Worm (Caenorhabditis elegans) whole organism, young adult: ENCODE data around the gene nstp-2.

Experiments
- B0035.1 ChIP-seq: sonication (generic microtip); optimal IDR thresholded peaks from 2 replicates; lab custom pipeline; 2016; ENCODE audit warnings: missing genetic modification characterization, mild to moderate bottlenecking, missing compliant biosample characterization, missing genotype, missing genetic modification reagents
- B0261.1 ChIP-seq: sonication (generic microtip); optimal IDR thresholded peaks from 2 replicates; lab custom pipeline; 2016; ENCODE audit warnings: mild to moderate bottlenecking, missing genetic modification characterization, moderate library complexity, missing compliant biosample characterization
- D2030.7 ChIP-seq: fragments of 200-800 bp; sonication (Bioruptor generic); IDR thresholded peaks from 2 replicates; pipeline ENCODE4 v1.3.6; 2022; ENCODE audit warnings: missing genetic modification reagents, missing genetic modification characterization, missing compliant biosample characterization
- F10E7.11 ChIP-seq: sonication (generic microtip); optimal IDR thresholded peaks from 2 replicates; lab custom pipeline; 2017; ENCODE audit warnings: mild to moderate bottlenecking, missing genetic modification characterization, moderate library complexity, missing compliant biosample characterization
- F33H1.4 ChIP-seq: fragments of 200-800 bp; sonication (Bioruptor generic); IDR thresholded peaks from 2 replicates; pipeline ENCODE4 v1.3.6; 2022; ENCODE audit warnings: missing genetic modification reagents, missing genetic modification characterization, missing compliant biosample characterization
- F49E8.2 ChIP-seq: sonication (generic microtip); optimal IDR thresholded peaks from 3 replicates; lab custom pipeline; 2017; ENCODE audit warnings: missing genetic modification characterization, mild to moderate bottlenecking, missing compliant biosample characterization, antibody characterized with exemption, moderate library complexity; ENCODE audit not compliant: insufficient read depth
- F57C9.4 ChIP-seq: sonication (generic microtip); optimal IDR thresholded peaks from 2 replicates; lab custom pipeline; 2017; ENCODE audit warnings: mild to moderate bottlenecking, missing genetic modification characterization, missing compliant biosample characterization
- Y95B8A.8 ChIP-seq: fragments of 200-800 bp; sonication (Bioruptor generic); IDR thresholded peaks from 2 replicates; pipeline ENCODE4 v1.3.6; 2022; ENCODE audit warnings: missing genetic modification reagents, missing genetic modification characterization, missing compliant biosample characterization
- ZK185.1 ChIP-seq: sonication (generic microtip); optimal IDR thresholded peaks from 2 replicates; lab custom pipeline; 2016; ENCODE audit warnings: mild to moderate bottlenecking, missing genetic modification characterization, missing compliant biosample characterization; ENCODE audit not compliant: poor library complexity, severe bottlenecking
- akir-1 ChIP-seq: fragments of 200-800 bp; sonication (Bioruptor generic); optimal IDR thresholded peaks from 2 replicates; lab custom pipeline; 2018; ENCODE audit warnings: mild to moderate bottlenecking, missing genetic modification characterization, moderate library complexity, missing compliant biosample characterization
- attf-3 ChIP-seq: fragments of 200-800 bp; sonication (Bioruptor generic); conservative IDR thresholded peaks from 2 replicates; pipeline ENCODE4 v1.3.6; 2022; ENCODE audit warnings: missing genetic modification reagents, missing genetic modification characterization, missing compliant biosample characterization
- attf-5 ChIP-seq: fragments of 200-800 bp; sonication (Bioruptor generic); optimal IDR thresholded peaks from 2 replicates; lab custom pipeline; 2018; ENCODE audit warnings: mild to moderate bottlenecking, missing genetic modification characterization, missing compliant biosample characterization
- bed-1 ChIP-seq: fragments of 200-800 bp; sonication (Bioruptor generic); IDR thresholded peaks from 2 replicates; pipeline ENCODE4 v1.3.6; 2022; ENCODE audit warnings: missing genetic modification reagents, missing genetic modification characterization, missing compliant biosample characterization
- cebp-1 ChIP-seq, 2 experiments: fragments of 200-800 bp in 1 of 2; sonication (Bioruptor generic) in 1 of 2; sonication (generic microtip) in 1 of 2; IDR thresholded peaks in 1 of 2; optimal IDR thresholded peaks in 1 of 2; 2 replicates each; pipeline versions ENCODE4 v1.3.6 to Lab custom; 2017 to 2022; ENCODE audit warnings: missing compliant biosample characterization in 2 of 2, missing genetic modification characterization in 2 of 2, mild to moderate bottlenecking in 1 of 2, missing genetic modification reagents in 1 of 2, moderate library complexity in 1 of 2
- ceh-79 ChIP-seq: sonication (generic microtip); optimal IDR thresholded peaks from 2 replicates; lab custom pipeline; 2017; ENCODE audit warnings: mild to moderate bottlenecking, missing genetic modification characterization, missing compliant biosample characterization
- egl-18 ChIP-seq: fragments of 200-800 bp; sonication (Bioruptor generic); IDR thresholded peaks from 2 replicates; pipeline ENCODE4 v1.3.6; 2022; ENCODE audit warnings: missing genetic modification reagents, missing genetic modification characterization, missing compliant biosample characterization
- egrh-3 ChIP-seq: fragments of 200-800 bp; sonication (Bioruptor generic); IDR thresholded peaks from 2 replicates; pipeline ENCODE4 v1.3.6; 2022; ENCODE audit warnings: missing genetic modification reagents, missing genetic modification characterization, missing compliant biosample characterization
- hmg-1.2 ChIP-seq: fragments of 200-800 bp; sonication (Bioruptor generic); IDR thresholded peaks from 2 replicates; pipeline ENCODE4 v1.3.6; 2022; ENCODE audit warnings: missing genetic modification reagents, missing genetic modification characterization, missing compliant biosample characterization
- hmg-20 ChIP-seq: fragments of 200-800 bp; sonication (Bioruptor generic); IDR thresholded peaks from 2 replicates; pipeline ENCODE4 v1.3.6; 2022; ENCODE audit warnings: missing genetic modification reagents, missing genetic modification characterization, missing compliant biosample characterization
- lin-54 ChIP-seq: fragments of 200-800 bp; sonication (Bioruptor generic); optimal IDR thresholded peaks from 2 replicates; lab custom pipeline; 2018; ENCODE audit warnings: mild to moderate bottlenecking, missing genetic modification characterization, missing compliant biosample characterization
- mcd-1 ChIP-seq: fragments of 200-800 bp; sonication (Bioruptor generic); IDR thresholded peaks from 2 replicates; pipeline ENCODE4 v1.3.6; 2022; ENCODE audit warnings: missing genetic modification reagents, missing genetic modification characterization, missing compliant biosample characterization
- mel-28 ChIP-seq: sonication (generic microtip); optimal IDR thresholded peaks from 2 replicates; lab custom pipeline; 2016; ENCODE audit warnings: borderline replicate concordance, mild to moderate bottlenecking, missing genetic modification characterization, missing compliant biosample characterization
- mes-4 ChIP-seq: sonication (generic microtip); optimal IDR thresholded peaks from 2 replicates; lab custom pipeline; 2016; ENCODE audit warnings: missing genotype, missing genetic modification characterization, missing compliant biosample characterization
- mxl-1 ChIP-seq: sonication (generic microtip); optimal IDR thresholded peaks from 2 replicates; lab custom pipeline; 2016; ENCODE audit warnings: missing genetic modification characterization, missing compliant biosample characterization
- nhr-80 ChIP-seq: sonication (generic microtip); optimal IDR thresholded peaks from 2 replicates; lab custom pipeline; 2016; ENCODE audit warnings: missing genetic modification characterization, missing compliant biosample characterization
- nhr-90 ChIP-seq: sonication (generic microtip); optimal IDR thresholded peaks from 2 replicates; lab custom pipeline; 2016; ENCODE audit warnings: missing genotype, mild to moderate bottlenecking, missing genetic modification characterization, missing compliant biosample characterization
- rcor-1 ChIP-seq: fragments of 200-800 bp; sonication (Bioruptor generic); IDR thresholded peaks from 2 replicates; pipeline ENCODE4 v1.3.6; 2022; ENCODE audit warnings: missing genetic modification reagents, missing genetic modification characterization, missing compliant biosample characterization
- sea-2 ChIP-seq: fragments of 200-800 bp; sonication (Bioruptor generic); IDR thresholded peaks from 2 replicates; pipeline ENCODE4 v1.3.6; 2022; ENCODE audit warnings: missing genetic modification characterization, missing compliant biosample characterization
- snpc-1.3 ChIP-seq: sonication (generic microtip); optimal IDR thresholded peaks from 2 replicates; lab custom pipeline; 2017; ENCODE audit warnings: missing genetic modification characterization, mild to moderate bottlenecking, missing compliant biosample characterization, antibody characterized with exemption, moderate library complexity, missing genotype, missing genetic modification reagents; ENCODE audit not compliant: insufficient read depth
- snpc-4 ChIP-seq, 5 experiments: fragments of 150-350 bp in 1 of 5; sonication (generic microtip) in 4 of 5; optimal IDR thresholded peaks; 2 replicates each; lab custom pipeline; 2014 to 2018; ENCODE audit warnings: missing genetic modification characterization in 5 of 5, missing biosample characterization in 3 of 5, antibody characterized with exemption in 2 of 5, mild to moderate bottlenecking in 2 of 5, missing compliant biosample characterization in 2 of 5, missing genotype in 2 of 5, moderate library complexity in 2 of 5, missing genetic modification reagents in 1 of 5
- sptf-2 ChIP-seq: fragments of 200-800 bp; sonication (Bioruptor generic); optimal IDR thresholded peaks from 2 replicates; lab custom pipeline; 2018; ENCODE audit warnings: mild to moderate bottlenecking, missing genetic modification characterization, missing compliant biosample characterization
- tlf-1 ChIP-seq: fragments of 200-800 bp; sonication (Bioruptor generic); optimal IDR thresholded peaks from 2 replicates; lab custom pipeline; 2018; ENCODE audit warnings: mild to moderate bottlenecking, missing genetic modification characterization, missing compliant biosample characterization
- zfh-2 ChIP-seq: fragments of 200-800 bp; sonication (Bioruptor generic); conservative IDR thresholded peaks from 2 replicates; pipeline ENCODE4 v1.3.6; 2022; ENCODE audit warnings: missing genetic modification reagents, missing genetic modification characterization, missing compliant biosample characterization
- zim-3 ChIP-seq: sonication (generic microtip); optimal IDR thresholded peaks from 2 replicates; lab custom pipeline; 2017; ENCODE audit warnings: mild to moderate bottlenecking, missing genetic modification characterization, moderate library complexity, missing compliant biosample characterization
- ztf-26 ChIP-seq: sonication (generic microtip); optimal IDR thresholded peaks from 2 replicates; lab custom pipeline; 2017; ENCODE audit warnings: missing genetic modification characterization, missing compliant biosample characterization
- ztf-3 ChIP-seq: fragments of 200-800 bp; sonication (Bioruptor generic); optimal IDR thresholded peaks from 2 replicates; lab custom pipeline; 2018; ENCODE audit warnings: mild to moderate bottlenecking, missing genetic modification characterization, missing compliant biosample characterization
- ztf-6 ChIP-seq: fragments of 200-800 bp; sonication (Bioruptor generic); IDR thresholded peaks from 2 replicates; pipeline ENCODE4 v1.3.6; 2022; ENCODE audit warnings: missing genetic modification reagents, missing genetic modification characterization, missing compliant biosample characterization

Gene nstp-2

DNA sequence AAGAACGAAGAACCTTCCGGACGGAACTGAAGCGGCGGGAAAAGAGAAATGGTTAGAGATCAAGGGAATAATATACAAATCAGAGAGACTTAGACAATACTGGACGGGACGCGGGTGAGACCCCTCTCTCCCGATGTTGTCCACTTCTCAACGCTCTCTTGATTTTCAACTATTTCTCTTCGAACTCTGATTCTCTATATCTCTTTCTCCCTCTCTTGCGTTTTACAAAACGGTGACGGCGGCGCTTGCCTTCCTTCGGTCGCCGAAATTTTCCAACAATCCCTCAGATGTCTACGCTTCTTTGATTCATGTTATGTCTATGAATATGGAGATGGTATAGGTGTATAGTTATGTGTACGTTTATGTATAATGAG is 29.3 kb downstream of the nstp-2 start (continued):
- TF ChIP-seq F49E8.2 (tag; lab: Kevin White, UChicago) = no peak
- TF ChIP-seq ztf-3 (GFP tag; lab: Kevin White, UChicago) = no peak
- no peak for TF ChIP-seq hmg-20 (GFP tag; lab: Robert Waterston, UW)
- no peak for TF ChIP-seq zfh-2
- no peak for TF ChIP-seq nhr-90 (tag; lab: Kevin White, UChicago)
- TF ChIP-seq snpc-4 (GFP tag; optimal IDR thresholded peaks at IDR 0.05; lab: Kevin White, UChicago) = no peak
- peak in 1 of 4 experiments; percentile 19 for TF ChIP-seq snpc-4 (tag; optimal IDR thresholded peaks at IDR 0.05; lab: Kevin White, UChicago)
- TF ChIP-seq F10E7.11 = no peak
- TF ChIP-seq cebp-1 (GFP tag; IDR thresholded peaks at IDR 0.05; lab: Robert Waterston, UW) = no peak
- TF ChIP-seq cebp-1 (tag; optimal IDR thresholded peaks at IDR 0.05; lab: Kevin White, UChicago) = peak; percentile 61
- no peak for TF ChIP-seq tlf-1
- TF ChIP-seq Y95B8A.8 (GFP tag; lab: Robert Waterston, UW) = no peak
- TF ChIP-seq F57C9.4 (tag; lab: Kevin White, UChicago) = no peak
- no peak for TF ChIP-seq mel-28 (tag; lab: Kevin White, UChicago)
- no peak for TF ChIP-seq akir-1
- TF ChIP-seq mes-4 (tag; lab: Kevin White, UChicago) = no peak
- TF ChIP-seq ztf-26 (tag; lab: Kevin White, UChicago) = peak; percentile 12
- TF ChIP-seq D2030.7 (GFP tag; lab: Robert Waterston, UW) = no peak
- no peak for TF ChIP-seq lin-54
- TF ChIP-seq ceh-79 (tag; lab: Kevin White, UChicago) = no peak
- TF ChIP-seq F33H1.4 = no peak
- no peak for TF ChIP-seq B0035.1 (tag; lab: Kevin White, UChicago)
- TF ChIP-seq nhr-80 (tag; lab: Kevin White, UChicago) = peak; percentile 34
- TF ChIP-seq rcor-1 (GFP tag; lab: Robert Waterston, UW) = peak; percentile 21; the same call in 1 of the 2 replicates
- no peak for TF ChIP-seq bed-1 (GFP tag; lab: Robert Waterston, UW)
- no peak for TF ChIP-seq ztf-6 (GFP tag; lab: Robert Waterston, UW)
- no peak for TF ChIP-seq zim-3 (tag; lab: Kevin White, UChicago)
- peak; percentile 82; the same call in 1 of the 2 replicates for TF ChIP-seq hmg-1.2
- no peak for TF ChIP-seq mxl-1 (tag; lab: Kevin White, UChicago)
- TF ChIP-seq egrh-3 (GFP tag; lab: Robert Waterston, UW) = no peak
- TF ChIP-seq attf-3 (GFP tag; lab: Robert Waterston, UW) = no peak
- no peak for TF ChIP-seq sptf-2
- no peak for TF ChIP-seq ZK185.1 (tag; lab: Kevin White, UChicago)

DNA sequence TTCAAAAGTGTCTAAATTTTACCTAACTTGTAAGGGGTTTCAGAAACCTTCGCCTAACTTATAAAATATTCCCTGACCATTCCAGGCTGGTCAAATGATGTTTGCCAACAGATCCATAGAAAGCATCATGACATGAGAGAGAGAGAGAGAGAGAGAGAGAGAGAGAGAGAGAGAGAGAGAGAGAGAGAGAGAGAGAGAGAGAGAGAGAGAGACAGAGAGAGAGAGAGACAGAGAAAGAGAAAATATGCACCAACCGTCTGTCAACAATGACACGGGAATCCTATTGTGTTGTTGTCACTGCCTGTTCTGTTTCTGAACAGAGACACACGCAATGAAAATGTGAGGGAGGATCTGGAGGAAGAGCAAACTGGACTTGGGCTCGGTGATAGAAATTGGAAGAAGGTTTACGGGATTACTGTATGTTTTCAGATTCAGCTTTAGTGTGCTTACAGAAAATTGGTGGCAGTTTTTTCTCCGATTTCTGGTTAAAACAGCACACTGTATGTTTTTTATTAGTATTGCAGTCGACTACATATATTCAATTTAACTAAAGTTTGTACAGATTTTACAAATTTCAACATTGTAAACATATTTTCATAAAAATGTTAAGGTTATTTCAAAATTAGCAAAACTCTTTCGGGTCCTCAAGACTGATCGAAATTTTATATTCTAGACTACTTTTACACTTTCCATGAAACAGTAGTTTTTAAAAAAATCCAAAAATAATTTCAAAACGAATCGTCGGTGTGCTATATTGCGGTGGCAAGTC is 29.8 kb downstream of the nstp-2 start:
- TF ChIP-seq egrh-3 (GFP tag; lab: Robert Waterston, UW) (0 out of 2 replicates have a peak, but pooled peaks have one; percentile 21), B0261.1 (tag; lab: Kevin White, UChicago) (no peak), egl-18 (GFP tag; lab: Robert Waterston, UW) (no peak), attf-5 (peak; percentile 25), hmg-1.2 (peak; percentile 55), F49E8.2 (tag; lab: Kevin White, UChicago) (no peak), mcd-1 (GFP tag; lab: Robert Waterston, UW) (peak; percentile 35; the same call in 1 of the 2 replicates), sea-2 (GFP tag; lab: Robert Waterston, UW) (no peak), F10E7.11 (no peak), snpc-1.3 (no peak)
